Fruit fly (Drosophila melanogaster) whole organism, embryonic: ENCODE data around the gene Wdr33.

Experiments used
- Bteb2 ChIP-seq: fragments of 200-800 bp; sonication (Bioruptor generic); optimal IDR thresholded peaks from 2 replicates; lab custom pipeline; 2016; ENCODE audit warnings: missing biosample characterization, missing genetic modification characterization
- CG11504 ChIP-seq: fragments of 200-800 bp; sonication (Bioruptor generic); optimal IDR thresholded peaks from 3 replicates; lab custom pipeline; 2019; ENCODE audit warnings: missing biosample characterization, mild to moderate bottlenecking, missing genetic modification characterization, moderate library complexity
- CG12104 ChIP-seq: fragments of 200-800 bp; sonication (Bioruptor generic); optimal IDR thresholded peaks from 3 replicates; lab custom pipeline; 2016; ENCODE audit warnings: missing biosample characterization, missing genetic modification characterization
- CG12155 ChIP-seq: fragments of 200-800 bp; sonication (Bioruptor generic); optimal IDR thresholded peaks from 3 replicates; lab custom pipeline; 2016; ENCODE audit warnings: missing biosample characterization, missing genetic modification characterization
- CG12659 ChIP-seq: fragments of 200-800 bp; sonication (Bioruptor generic); optimal IDR thresholded peaks from 3 replicates; lab custom pipeline; 2017; ENCODE audit warnings: mild to moderate bottlenecking, missing biosample characterization, missing genetic modification reagents, missing genetic modification characterization
- CG12744 ChIP-seq: fragments of 200-800 bp; sonication (Bioruptor generic); optimal IDR thresholded peaks from 2 replicates; lab custom pipeline; 2016; ENCODE audit warnings: missing biosample characterization, missing genetic modification characterization
- CG13894 ChIP-seq: fragments of 200-800 bp; sonication (Bioruptor generic); optimal IDR thresholded peaks from 3 replicates; lab custom pipeline; 2018; ENCODE audit warnings: missing biosample characterization, mild to moderate bottlenecking, missing genetic modification characterization, moderate library complexity
- CG16813 ChIP-seq: fragments of 200-800 bp; sonication (Bioruptor generic); IDR thresholded peaks from 3 replicates; pipeline ENCODE4 v1.3.6; 2022; ENCODE audit warnings: missing biosample characterization, missing genetic modification characterization; ENCODE audit not compliant: partially characterized antibody
- CG17385 ChIP-seq: fragments of 200-800 bp; sonication (Bioruptor generic); optimal IDR thresholded peaks from 3 replicates; lab custom pipeline; 2018; ENCODE audit warnings: missing biosample characterization, mild to moderate bottlenecking, missing genetic modification characterization
- CG17912 ChIP-seq: fragments of 200-800 bp; sonication (Bioruptor generic); optimal IDR thresholded peaks from 2 replicates; lab custom pipeline; 2018; ENCODE audit warnings: missing biosample characterization, mild to moderate bottlenecking, missing genetic modification characterization
- CG18011 ChIP-seq: fragments of 200-800 bp; sonication (Bioruptor generic); optimal IDR thresholded peaks from 2 replicates; lab custom pipeline; 2017; ENCODE audit warnings: missing biosample characterization, missing genetic modification characterization, mild to moderate bottlenecking, moderate library complexity, missing genotype
- CG2712 ChIP-seq: fragments of 200-800 bp; optimal IDR thresholded peaks from 3 replicates; lab custom pipeline; 2019; ENCODE audit warnings: missing biosample characterization, mild to moderate bottlenecking, missing genetic modification characterization, moderate library complexity
- CG3847 ChIP-seq: fragments of 200-800 bp; sonication (Bioruptor generic); IDR thresholded peaks from 2 replicates; pipeline ENCODE4 v1.3.6; 2022; ENCODE audit warnings: missing biosample characterization, missing genetic modification characterization
- CG6854 ChIP-seq: fragments of 200-800 bp; sonication (Bioruptor generic); optimal IDR thresholded peaks from 3 replicates; lab custom pipeline; 2017; ENCODE audit warnings: missing biosample characterization, mild to moderate bottlenecking, missing genetic modification characterization
- CG7357 ChIP-seq: fragments of 200-800 bp; sonication (Bioruptor generic); IDR thresholded peaks from 3 replicates; pipeline ENCODE4 v1.3.6; 2022; ENCODE audit warnings: missing biosample characterization, missing genetic modification characterization
- CG7786 ChIP-seq: fragments of 200-800 bp; sonication (Bioruptor generic); optimal IDR thresholded peaks from 2 replicates; lab custom pipeline; 2016; ENCODE audit warnings: missing biosample characterization, missing genetic modification characterization
- CG9932 ChIP-seq: fragments of 200-800 bp; sonication (Bioruptor generic); IDR thresholded peaks from 2 replicates; pipeline ENCODE4 v1.3.6; 2022; ENCODE audit warnings: missing biosample characterization, missing genetic modification characterization
- CHES-1-like ChIP-seq: fragments of 200-800 bp; sonication (Bioruptor generic); optimal IDR thresholded peaks from 2 replicates; lab custom pipeline; 2016; ENCODE audit warnings: missing biosample characterization, missing genetic modification characterization
- CTCF ChIP-seq: fragments of 200-800 bp; sonication (Bioruptor generic); optimal IDR thresholded peaks from 2 replicates; lab custom pipeline; 2017; ENCODE audit warnings: missing biosample characterization, mild to moderate bottlenecking, missing genetic modification characterization, moderate library complexity
- Dad ChIP-seq: fragments of 200-800 bp; sonication (Bioruptor generic); optimal IDR thresholded peaks from 3 replicates; lab custom pipeline; 2016; ENCODE audit warnings: missing biosample characterization, missing genetic modification characterization
- Doc3 ChIP-seq: fragments of 200-800 bp; sonication (Bioruptor generic); IDR thresholded peaks from 3 replicates; pipeline ENCODE4 v1.3.6; 2022; ENCODE audit warnings: missing biosample characterization, missing genetic modification characterization; ENCODE audit not compliant: partially characterized antibody
- Drgx ChIP-seq: fragments of 200-800 bp; sonication (Bioruptor generic); IDR thresholded peaks from 2 replicates; pipeline ENCODE4 v1.3.6; 2022; ENCODE audit warnings: missing biosample characterization, missing genetic modification characterization
- ERR ChIP-seq: fragments of 200-800 bp; sonication (Bioruptor generic); optimal IDR thresholded peaks from 2 replicates; lab custom pipeline; 2016; ENCODE audit warnings: missing biosample characterization, missing genetic modification characterization
- HHEX ChIP-seq: fragments of 200-800 bp; sonication (Bioruptor generic); optimal IDR thresholded peaks from 3 replicates; lab custom pipeline; 2017; ENCODE audit warnings: missing biosample characterization, mild to moderate bottlenecking, missing genetic modification characterization, missing genetic modification reagents
- HLH54F ChIP-seq: fragments of 200-800 bp; sonication (Bioruptor generic); optimal IDR thresholded peaks from 3 replicates; lab custom pipeline; 2016; ENCODE audit warnings: missing biosample characterization, missing genetic modification characterization
- HmgZ ChIP-seq: fragments of 200-800 bp; sonication (Bioruptor generic); optimal IDR thresholded peaks from 2 replicates; lab custom pipeline; 2018; ENCODE audit warnings: missing biosample characterization, mild to moderate bottlenecking, missing genetic modification characterization
- Lpt ChIP-seq: fragments of >200 bp; optimal IDR thresholded peaks from 2 replicates; lab custom pipeline; 2018; ENCODE audit warnings: missing biosample characterization, missing genetic modification characterization
- Max ChIP-seq: fragments of 200-800 bp; sonication (Bioruptor generic); optimal IDR thresholded peaks from 2 replicates; lab custom pipeline; 2016; ENCODE audit warnings: missing biosample characterization, mild to moderate bottlenecking, missing genetic modification characterization
- Myb ChIP-seq: fragments of 200-800 bp; sonication (Bioruptor generic); optimal IDR thresholded peaks from 2 replicates; lab custom pipeline; 2016; ENCODE audit warnings: missing biosample characterization, missing genetic modification characterization
- NfI ChIP-seq: fragments of 200-800 bp; sonication (Bioruptor generic); optimal IDR thresholded peaks from 3 replicates; lab custom pipeline; 2018; ENCODE audit warnings: missing biosample characterization, mild to moderate bottlenecking, missing genetic modification characterization, moderate library complexity
- Oaz ChIP-seq: fragments of 200-800 bp; sonication (Bioruptor generic); IDR thresholded peaks from 2 replicates; pipeline ENCODE4 v1.3.6; 2022; ENCODE audit warnings: missing biosample characterization, missing genetic modification characterization
- Oli ChIP-seq: fragments of 200-800 bp; sonication (Bioruptor generic); optimal IDR thresholded peaks from 2 replicates; lab custom pipeline; 2018; ENCODE audit warnings: missing biosample characterization, mild to moderate bottlenecking, missing genetic modification characterization, moderate library complexity
- Rx ChIP-seq: fragments of 200-800 bp; sonication (Bioruptor generic); IDR thresholded peaks from 2 replicates; pipeline ENCODE4 v1.3.6; 2022; ENCODE audit warnings: missing biosample characterization, missing genetic modification characterization
- Taf1 ChIP-seq: fragments of 200-800 bp; sonication (Bioruptor generic); IDR thresholded peaks from 2 replicates; pipeline ENCODE4 v1.3.6; 2022; ENCODE audit warnings: missing biosample characterization, missing genetic modification characterization
- Tbp ChIP-seq: fragments of >200 bp; optimal IDR thresholded peaks from 2 replicates; lab custom pipeline; 2018; ENCODE audit warnings: missing biosample characterization, missing genetic modification characterization
- al ChIP-seq: fragments of 200-800 bp; sonication (Bioruptor generic); IDR thresholded peaks from 2 replicates; pipeline ENCODE4 v1.3.6; 2022; ENCODE audit warnings: missing biosample characterization, missing genetic modification characterization
- bbx ChIP-seq: fragments of 200-800 bp; sonication (Bioruptor generic); IDR thresholded peaks from 2 replicates; pipeline ENCODE4 v1.3.6; 2022; ENCODE audit warnings: missing biosample characterization, missing genetic modification characterization; ENCODE audit not compliant: partially characterized antibody
- btn ChIP-seq: fragments of 200-800 bp; sonication (Bioruptor generic); optimal IDR thresholded peaks from 2 replicates; lab custom pipeline; 2016; ENCODE audit warnings: missing biosample characterization, missing genetic modification characterization
- chm ChIP-seq: fragments of 200-800 bp; sonication (Bioruptor generic); IDR thresholded peaks from 2 replicates; pipeline ENCODE4 v1.3.6; 2022; ENCODE audit warnings: missing biosample characterization, missing genetic modification characterization
- fru ChIP-seq: fragments of >200 bp; optimal IDR thresholded peaks from 2 replicates; lab custom pipeline; 2017
- gsb ChIP-seq: fragments of 200-800 bp; sonication (Bioruptor generic); IDR thresholded peaks from 2 replicates; pipeline ENCODE4 v1.3.6; 2022; ENCODE audit warnings: missing biosample characterization, missing genetic modification characterization
- ind ChIP-seq: fragments of 200-800 bp; sonication (Bioruptor generic); optimal IDR thresholded peaks from 3 replicates; lab custom pipeline; 2016; ENCODE audit warnings: missing biosample characterization, missing genetic modification characterization
- kah ChIP-seq: fragments of 200-800 bp; sonication (Bioruptor generic); optimal IDR thresholded peaks from 2 replicates; lab custom pipeline; 2018; ENCODE audit warnings: missing biosample characterization, mild to moderate bottlenecking, missing genetic modification characterization
- kni ChIP-seq: fragments of 200-800 bp; sonication (Bioruptor generic); optimal IDR thresholded peaks from 3 replicates; lab custom pipeline; 2017; ENCODE audit warnings: mild to moderate bottlenecking, missing biosample characterization, missing genetic modification reagents, missing genetic modification characterization
- lilli ChIP-seq: fragments of 200-800 bp; sonication (Bioruptor generic); optimal IDR thresholded peaks from 3 replicates; lab custom pipeline; 2016; ENCODE audit warnings: missing biosample characterization, missing genetic modification characterization
- sim ChIP-seq: fragments of 200-800 bp; sonication (Bioruptor generic); IDR thresholded peaks from 2 replicates; pipeline ENCODE4 v1.3.6; 2022; ENCODE audit warnings: missing biosample characterization, missing genetic modification characterization
- sqz ChIP-seq: fragments of 200-800 bp; sonication (Bioruptor generic); optimal IDR thresholded peaks from 3 replicates; lab custom pipeline; 2018; ENCODE audit warnings: missing biosample characterization, mild to moderate bottlenecking, missing genetic modification characterization
- stwl ChIP-seq: fragments of 200-800 bp; sonication (Bioruptor generic); optimal IDR thresholded peaks from 3 replicates; lab custom pipeline; 2018; ENCODE audit warnings: missing biosample characterization, mild to moderate bottlenecking, missing genetic modification characterization, moderate library complexity
- tin ChIP-seq: fragments of 200-800 bp; sonication (Bioruptor generic); optimal IDR thresholded peaks from 3 replicates; lab custom pipeline; 2016; ENCODE audit warnings: missing biosample characterization, missing genetic modification characterization
- toy ChIP-seq: fragments of 200-800 bp; sonication (Bioruptor generic); IDR thresholded peaks from 2 replicates; pipeline ENCODE4 v1.3.6; 2022; ENCODE audit warnings: missing biosample characterization, missing genetic modification characterization
- trem ChIP-seq: fragments of 200-800 bp; optimal IDR thresholded peaks from 3 replicates; lab custom pipeline; 2019; ENCODE audit warnings: missing biosample characterization, mild to moderate bottlenecking, missing genetic modification characterization, moderate library complexity

Wdr33 gene

DNA sequence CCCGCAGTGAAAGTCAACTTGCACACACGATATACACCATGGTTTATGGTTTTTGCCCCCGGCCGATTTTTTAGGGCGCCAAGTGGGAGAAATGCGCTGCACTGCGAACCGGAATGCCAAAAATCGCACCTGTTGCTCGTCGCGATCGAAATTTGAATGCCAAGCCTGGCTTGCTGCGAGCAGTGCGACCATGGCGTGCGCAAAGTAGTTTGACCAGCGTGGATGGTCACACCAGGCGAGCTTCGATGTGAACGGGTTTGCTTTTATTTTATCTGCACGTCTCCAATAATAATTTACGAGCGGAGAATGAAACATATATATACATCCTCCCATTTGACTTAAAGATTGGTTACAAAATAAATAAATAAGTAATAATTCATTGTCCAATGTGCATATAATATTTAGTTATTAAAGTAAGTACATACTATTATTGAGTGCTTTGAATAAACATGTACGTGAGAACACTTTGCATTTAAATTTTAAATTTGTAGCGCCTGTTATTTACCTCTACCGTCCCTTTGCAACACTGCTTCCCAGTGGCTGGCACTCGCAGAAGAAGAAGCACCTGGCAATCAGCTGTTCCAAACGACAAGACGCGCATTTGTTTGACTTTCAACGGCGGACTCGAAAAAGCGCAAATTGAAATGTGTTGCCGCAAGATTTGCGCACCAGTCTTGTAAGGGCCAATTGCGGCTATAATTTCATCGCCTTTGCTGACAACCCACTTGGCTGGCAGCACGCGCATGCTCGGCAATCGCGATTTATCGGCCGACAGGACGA is 25.0 kb downstream of the Wdr33 start, which contains the start of the genes Rab23 and plx (continued):
- TF ChIP-seq HmgZ (peak; percentile 71), ind (no peak), kah (peak; percentile 54), CHES-1-like (GFP tag; lab: Kevin White, UChicago) (no peak), CG13894 (tag; lab: Kevin White, UChicago) (no peak), Lpt (GFP tag; lab: Kevin White, UChicago) (no peak), Rx (no peak), stwl (tag; lab: Kevin White, UChicago) (peak; percentile 73), fru (no peak), trem (tag; lab: Kevin White, UChicago) (peak; percentile 39), Myb (peak; percentile 93), Doc3 (0 out of 3 replicates have a peak, but pooled peaks have one; percentile 7), CG6854 (GFP tag; lab: Kevin White, UChicago) (no peak), Max (peak; percentile 36), CG11504 (tag; lab: Kevin White, UChicago) (peak; percentile 33), HLH54F (GFP tag; lab: Kevin White, UChicago) (peak; percentile 35), CG17912 (GFP tag; lab: Kevin White, UChicago) (no peak), CG9932 (GFP tag; lab: Robert Waterston, UW) (peak; percentile 34), Bteb2 (GFP tag; lab: Kevin White, UChicago) (no peak), bbx (GFP tag; lab: Robert Waterston, UW) (peak; percentile 41; the same call in 1 of the 2 replicates), CG2712 (peak; percentile 21), Taf1 (GFP tag; lab: Robert Waterston, UW) (no peak), CG17385 (GFP tag; lab: Kevin White, UChicago) (peak; percentile 99), CG12155 (GFP tag; lab: Kevin White, UChicago) (peak; percentile 49), CG3847 (GFP tag; lab: Robert Waterston, UW) (peak; percentile 79), CG12744 (no peak), CG18011 (no peak), btn (GFP tag; lab: Kevin White, UChicago) (no peak), Oaz (GFP tag; lab: Robert Waterston, UW) (no peak), chm (GFP tag; lab: Robert Waterston, UW) (0 out of 2 replicates have a peak, but pooled peaks have one; percentile 11), lilli (peak; percentile 37), HHEX (GFP tag; lab: Kevin White, UChicago) (no peak), Drgx (no peak), CG12659 (GFP tag; lab: Kevin White, UChicago) (peak; percentile 63), Tbp (GFP tag; lab: Kevin White, UChicago) (no peak), NfI (peak; percentile 28), kni (GFP tag; lab: Kevin White, UChicago) (peak; percentile 1), CG7786 (GFP tag; lab: Kevin White, UChicago) (peak; percentile 1), Dad (GFP tag; lab: Kevin White, UChicago) (peak; percentile 22), sqz (GFP tag; lab: Kevin White, UChicago) (no peak), sim (GFP tag; lab: Robert Waterston, UW) (no peak), CG7357 (GFP tag; lab: Robert Waterston, UW) (peak; percentile 71), tin (GFP tag; lab: Kevin White, UChicago) (peak; percentile 26), toy (GFP tag; lab: Robert Waterston, UW) (no peak), CG12104 (GFP tag; lab: Kevin White, UChicago) (peak; percentile 48), al (GFP tag; lab: Robert Waterston, UW) (no peak), gsb (no peak), CTCF (GFP tag; lab: Kevin White, UChicago) (peak; percentile 8), Oli (tag; lab: Kevin White, UChicago) (no peak), ERR (GFP tag; lab: Kevin White, UChicago) (peak; percentile 40), CG16813 (GFP tag; lab: Robert Waterston, UW) (0 out of 3 replicates have a peak, but pooled peaks have one; percentile 25)
